Worm (Caenorhabditis elegans) whole organism, L4 larva: ENCODE results near the gene oac-3.

ENCODE experiments used
- F26F4.8 ChIP-seq: fragments of 200-800 bp; sonication (Bioruptor generic); conservative IDR thresholded peaks from 2 replicates; pipeline ENCODE4 v1.3.6; 2022; ENCODE audit warnings: missing genetic modification characterization, missing compliant biosample characterization
- F37D6.2 ChIP-seq: sonication (generic microtip); optimal IDR thresholded peaks from 2 replicates; lab custom pipeline; 2016; ENCODE audit warnings: mild to moderate bottlenecking, missing genetic modification characterization, missing compliant biosample characterization
- T20F7.1 ChIP-seq: fragments of 200-800 bp; sonication (Bioruptor generic); optimal IDR thresholded peaks from 2 replicates; lab custom pipeline; 2018; ENCODE audit warnings: mild to moderate bottlenecking, missing genetic modification characterization, missing compliant biosample characterization
- T26A8.4 ChIP-seq: fragments of 200-800 bp; sonication (Bioruptor generic); IDR thresholded peaks from 2 replicates; pipeline ENCODE4 v1.3.6; 2022; ENCODE audit warnings: missing genetic modification characterization, missing compliant biosample characterization
- Y48G9A.11 ChIP-seq: fragments of 200-800 bp; sonication (Bioruptor generic); IDR thresholded peaks from 2 replicates; pipeline ENCODE4 v1.3.6; 2022; ENCODE audit warnings: missing genetic modification reagents, missing genetic modification characterization, missing compliant biosample characterization
- Y5F2A.4 ChIP-seq: fragments of 200-800 bp; sonication (Bioruptor generic); optimal IDR thresholded peaks from 2 replicates; lab custom pipeline; 2018; ENCODE audit warnings: mild to moderate bottlenecking, missing genetic modification characterization, missing compliant biosample characterization
- Y75B8A.6 ChIP-seq: fragments of 200-800 bp; sonication (Bioruptor generic); IDR thresholded peaks from 2 replicates; pipeline ENCODE4 v1.3.6; 2022; ENCODE audit warnings: missing genetic modification reagents, missing genetic modification characterization, missing compliant biosample characterization
- ZK546.5 ChIP-seq, 2 experiments: sonication (generic microtip); optimal IDR thresholded peaks; 2 replicates each; lab custom pipeline; 2017; ENCODE audit warnings: missing biosample characterization in 2 of 2, missing genetic modification characterization in 2 of 2
- aha-1 ChIP-seq: fragments of 150-350 bp; peaks from one replicate; lab custom pipeline; 2014; ENCODE audit warnings: missing biosample characterization, missing genetic modification characterization
- ama-1 ChIP-seq: fragments of 150-350 bp; optimal IDR thresholded peaks from 2 replicates; lab custom pipeline; 2014; ENCODE audit warnings: inconsistent platforms, mixed read lengths
- ceh-44 ChIP-seq: fragments of 200-800 bp; sonication (Bioruptor generic); IDR thresholded peaks from 2 replicates; pipeline ENCODE4 v1.3.6; 2022; ENCODE audit warnings: missing genetic modification reagents, missing genetic modification characterization, missing compliant biosample characterization
- ceh-62 ChIP-seq: sonication (generic microtip); optimal IDR thresholded peaks from 2 replicates; lab custom pipeline; 2017; ENCODE audit warnings: missing biosample characterization, missing genetic modification characterization
- ceh-82 ChIP-seq: sonication (generic microtip); optimal IDR thresholded peaks from 2 replicates; lab custom pipeline; 2017; ENCODE audit warnings: missing biosample characterization, missing genetic modification characterization
- daf-16 ChIP-seq, 3 experiments: sonication (generic microtip); optimal IDR thresholded peaks; 2 replicates each; lab custom pipeline; 2016 to 2017; ENCODE audit warnings: missing genetic modification characterization in 3 of 3, missing genetic modification reagents in 3 of 3, mild to moderate bottlenecking in 2 of 3, missing compliant biosample characterization in 2 of 3, missing biosample characterization in 1 of 3, moderate library complexity in 1 of 3
- daf-19 ChIP-seq: fragments of 200-800 bp; sonication (Bioruptor generic); conservative IDR thresholded peaks from 2 replicates; pipeline ENCODE4 v1.3.6; 2022; ENCODE audit warnings: missing genetic modification characterization, missing compliant biosample characterization
- duxl-1 ChIP-seq: sonication (generic microtip); optimal IDR thresholded peaks from 2 replicates; lab custom pipeline; 2016; ENCODE audit warnings: mild to moderate bottlenecking, missing genetic modification characterization, moderate library complexity, missing compliant biosample characterization; ENCODE audit not compliant: poor library complexity
- dve-1 ChIP-seq: sonication (generic microtip); optimal IDR thresholded peaks from 2 replicates; lab custom pipeline; 2017; ENCODE audit warnings: antibody characterized with exemption, mild to moderate bottlenecking, missing genetic modification characterization, missing compliant biosample characterization; ENCODE audit not compliant: insufficient read depth
- fos-1 ChIP-seq: fragments of 150-350 bp; optimal IDR thresholded peaks from 2 replicates; lab custom pipeline; 2014; ENCODE audit warnings: missing biosample characterization, missing genetic modification characterization
- gei-8 ChIP-seq: fragments of 200-800 bp; sonication (Bioruptor generic); optimal IDR thresholded peaks from 2 replicates; lab custom pipeline; 2018; ENCODE audit warnings: mild to moderate bottlenecking, missing genetic modification characterization, missing compliant biosample characterization
- hif-1 ChIP-seq, 2 experiments: sonication (generic microtip); optimal IDR thresholded peaks; 2 replicates each; lab custom pipeline; 2016 to 2017; ENCODE audit warnings: missing compliant biosample characterization in 2 of 2, missing genetic modification characterization in 2 of 2, missing genetic modification reagents in 2 of 2, missing genotype in 2 of 2, mild to moderate bottlenecking in 1 of 2
- lim-7 ChIP-seq: fragments of 200-800 bp; sonication (Bioruptor generic); IDR thresholded peaks from 2 replicates; pipeline ENCODE4 v1.3.6; 2022; ENCODE audit warnings: missing genetic modification characterization, missing compliant biosample characterization
- lin-1 ChIP-seq: fragments of 200-800 bp; sonication (Bioruptor generic); IDR thresholded peaks from 2 replicates; pipeline ENCODE4 v1.3.6; 2022; ENCODE audit warnings: missing genetic modification reagents, missing genetic modification characterization, missing compliant biosample characterization
- lin-13 ChIP-seq: fragments of 150-350 bp; optimal IDR thresholded peaks from 2 replicates; lab custom pipeline; 2014; ENCODE audit warnings: missing biosample characterization, missing genetic modification reagents, missing genetic modification characterization
- lin-39 ChIP-seq: fragments of 150-350 bp; optimal IDR thresholded peaks from 2 replicates; lab custom pipeline; 2014; ENCODE audit warnings: missing biosample characterization, missing genetic modification reagents, missing genetic modification characterization
- lir-3 ChIP-seq: sonication (generic microtip); optimal IDR thresholded peaks from 2 replicates; lab custom pipeline; 2016; ENCODE audit warnings: mild to moderate bottlenecking, missing genetic modification characterization, missing compliant biosample characterization
- madf-9 ChIP-seq: fragments of 200-800 bp; sonication (Bioruptor generic); conservative IDR thresholded peaks from 2 replicates; pipeline ENCODE4 v1.3.6; 2022; ENCODE audit warnings: missing genetic modification reagents, missing genetic modification characterization, missing compliant biosample characterization
- mdl-1 ChIP-seq, 2 experiments: fragments of 150-350 bp in 1 of 2; sonication (generic microtip) in 1 of 2; optimal IDR thresholded peaks; 2 replicates each; lab custom pipeline; 2014 to 2017; ENCODE audit warnings: missing biosample characterization in 2 of 2, missing genetic modification characterization in 2 of 2
- mdt-29 ChIP-seq: fragments of 200-800 bp; sonication (Bioruptor generic); IDR thresholded peaks from 2 replicates; pipeline ENCODE4 v1.3.6; 2022; ENCODE audit warnings: missing genetic modification reagents, missing genetic modification characterization, missing compliant biosample characterization
- mes-2 ChIP-seq: sonication (generic microtip); optimal IDR thresholded peaks from 2 replicates; lab custom pipeline; 2016; ENCODE audit warnings: missing genotype, mild to moderate bottlenecking, missing genetic modification characterization, missing compliant biosample characterization; ENCODE audit not compliant: poor library complexity, severe bottlenecking
- mxl-2 ChIP-seq: fragments of 200-800 bp; sonication (Bioruptor generic); conservative IDR thresholded peaks from 2 replicates; pipeline ENCODE4 v1.3.6; 2022; ENCODE audit warnings: missing genetic modification reagents, missing genetic modification characterization, missing compliant biosample characterization
- nhr-102 ChIP-seq: sonication (generic microtip); optimal IDR thresholded peaks from 2 replicates; lab custom pipeline; 2016; ENCODE audit warnings: mild to moderate bottlenecking, missing genetic modification characterization, moderate library complexity, missing compliant biosample characterization
- nhr-48 ChIP-seq: sonication (generic microtip); optimal IDR thresholded peaks from 2 replicates; lab custom pipeline; 2016; ENCODE audit warnings: mild to moderate bottlenecking, missing genetic modification characterization, missing compliant biosample characterization
- nhr-6 ChIP-seq: fragments of 150-350 bp; optimal IDR thresholded peaks from 2 replicates; lab custom pipeline; 2014; ENCODE audit warnings: missing biosample characterization, missing genetic modification characterization
- nhr-76 ChIP-seq: fragments of 150-350 bp; optimal IDR thresholded peaks from 2 replicates; lab custom pipeline; 2014; ENCODE audit warnings: missing biosample characterization, missing genetic modification characterization
- nhr-77 ChIP-seq: fragments of 150-350 bp; optimal IDR thresholded peaks from 2 replicates; lab custom pipeline; 2014; ENCODE audit warnings: missing biosample characterization, missing genetic modification characterization
- sdz-12 ChIP-seq: fragments of 200-800 bp; sonication (Bioruptor generic); optimal IDR thresholded peaks from 2 replicates; lab custom pipeline; 2018; ENCODE audit warnings: mild to moderate bottlenecking, missing genetic modification characterization, missing compliant biosample characterization
- skn-1 ChIP-seq: fragments of 150-350 bp; optimal IDR thresholded peaks from 2 replicates; lab custom pipeline; 2014; ENCODE audit warnings: missing biosample characterization, missing genetic modification characterization
- snpc-1.2 ChIP-seq: fragments of 200-800 bp; sonication (Bioruptor generic); IDR thresholded peaks from 2 replicates; pipeline ENCODE4 v1.3.6; 2022; ENCODE audit warnings: missing genetic modification reagents, missing genetic modification characterization, missing compliant biosample characterization
- unc-130 ChIP-seq: sonication (generic microtip); optimal IDR thresholded peaks from 2 replicates; lab custom pipeline; 2016; ENCODE audit warnings: missing genetic modification reagents, missing genetic modification characterization, missing compliant biosample characterization
- ztf-11 ChIP-seq: fragments of 150-350 bp; optimal IDR thresholded peaks from 2 replicates; lab custom pipeline; 2014; ENCODE audit warnings: missing biosample characterization, missing genetic modification characterization

Gene oac-3

ce11 chrV:13907557-13908104, 8.3 kb downstream of the oac-3 start (continued):
- peak; percentile 13 for TF ChIP-seq sdz-12 (GFP tag; lab: Kevin White, UChicago)
- no peak for TF ChIP-seq F26F4.8 (GFP tag; lab: Robert Waterston, UW)
- no peak for TF ChIP-seq daf-19
- TF ChIP-seq nhr-102 (tag; lab: Kevin White, UChicago): peak; percentile 70

ce11 chrV:13908120-13908915, 9.0 kb downstream of the oac-3 start:
- TF ChIP-seq lin-13 (GFP tag; lab: Kevin White, UChicago): no peak
- TF ChIP-seq duxl-1 (tag; lab: Kevin White, UChicago): no peak
- TF ChIP-seq Y75B8A.6 (GFP tag; lab: Robert Waterston, UW): no peak
- TF ChIP-seq snpc-1.2 (GFP tag; lab: Robert Waterston, UW): 0 out of 2 replicates have a peak, but pooled peaks have one; percentile 6
- no peak for TF ChIP-seq nhr-48 (tag; lab: Kevin White, UChicago)
- no peak for TF ChIP-seq F26F4.8 (GFP tag; lab: Robert Waterston, UW)
- no peak for TF ChIP-seq ceh-62 (tag; lab: Kevin White, UChicago)
- TF ChIP-seq Y48G9A.11 (GFP tag; lab: Robert Waterston, UW): 0 out of 2 replicates have a peak, but pooled peaks have one; percentile 24
- TF ChIP-seq hif-1 (tag; optimal IDR thresholded peaks at IDR 0.05; lab: Kevin White, UChicago): peak in 1 of 2 experiments; percentile 18
- TF ChIP-seq lin-1: 0 out of 2 replicates have a peak, but pooled peaks have one; percentile 6
- TF ChIP-seq nhr-77 (tag; lab: Kevin White, UChicago): no peak
- TF ChIP-seq skn-1 (tag; lab: Kevin White, UChicago): no peak
- no peak for TF ChIP-seq lir-3
- no peak for TF ChIP-seq gei-8 (GFP tag; lab: Kevin White, UChicago)
- no peak for TF ChIP-seq ZK546.5 (tag; optimal IDR thresholded peaks at IDR 0.05; lab: Kevin White, UChicago)
- peak; percentile 31 for TF ChIP-seq T20F7.1
- no peak for TF ChIP-seq lim-7 (GFP tag; lab: Robert Waterston, UW)
- TF ChIP-seq mes-2: peak; percentile 29
- no peak for TF ChIP-seq dve-1 (tag; lab: Kevin White, UChicago)
- TF ChIP-seq sdz-12 (GFP tag; lab: Kevin White, UChicago): peak; percentile 60
- TF ChIP-seq mdl-1 (tag; optimal IDR thresholded peaks at IDR 0.05; lab: Kevin White, UChicago): no peak
- TF ChIP-seq nhr-76: no peak
- no peak for TF ChIP-seq nhr-6 (tag; lab: Kevin White, UChicago)
- TF ChIP-seq mdt-29 (GFP tag; lab: Robert Waterston, UW): no peak; the same call in 1 of the 2 replicates
- TF ChIP-seq lin-39 (tag; lab: Kevin White, UChicago): no peak
- TF ChIP-seq ztf-11: no peak
- TF ChIP-seq fos-1 (tag; lab: Kevin White, UChicago): no peak
- TF ChIP-seq T26A8.4 (GFP tag; lab: Robert Waterston, UW): peak; percentile 7
- no peak for TF ChIP-seq daf-16 (GFP tag; optimal IDR thresholded peaks at IDR 0.05; lab: Kevin White, UChicago)
- TF ChIP-seq daf-16 (tag; optimal IDR thresholded peaks at IDR 0.05; lab: Kevin White, UChicago): peak; percentile 3
- TF ChIP-seq aha-1 (tag; lab: Kevin White, UChicago): peak; percentile 72
- no peak for TF ChIP-seq Y5F2A.4 (GFP tag; lab: Kevin White, UChicago)
- TF ChIP-seq F37D6.2 (tag; lab: Kevin White, UChicago): no peak

DNA sequence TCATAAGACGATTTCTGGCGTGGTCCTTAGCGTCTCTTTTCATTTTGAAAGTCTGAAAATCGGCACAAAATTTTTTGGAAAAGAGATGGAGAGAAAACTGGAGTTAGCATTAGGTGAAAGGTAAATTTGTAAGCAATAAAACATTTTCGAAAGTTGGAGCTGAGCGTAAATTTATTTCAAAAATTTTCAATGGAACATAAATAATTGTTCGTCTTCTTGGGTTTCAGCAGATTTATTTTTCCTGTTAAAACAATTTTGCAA, 9.5 kb downstream of the oac-3 start, which contains the start of gene C06B3.6:
Gene C06B3.6, minus strand, starts transcription at position 52 of the 261 bp plus-strand sequence.
- no peak for TF ChIP-seq ceh-44 (GFP tag; lab: Robert Waterston, UW)
- TF ChIP-seq mxl-2 (GFP tag; lab: Robert Waterston, UW): no peak
- TF ChIP-seq madf-9 (GFP tag; lab: Robert Waterston, UW): 0 out of 2 replicates have a peak, but pooled peaks have one; percentile 6
- peak; percentile 95 for TF ChIP-seq aha-1 (tag; lab: Kevin White, UChicago)
- peak; percentile 64 for TF ChIP-seq ama-1 (lab: Kevin White, UChicago)
- TF ChIP-seq ceh-82 (tag; lab: Kevin White, UChicago): no peak
- no peak for TF ChIP-seq unc-130 (GFP tag; lab: Kevin White, UChicago)
